Worm (Caenorhabditis elegans): ENCODE results near the gene F58E6.8.

Gene F58E6.8

DNA sequence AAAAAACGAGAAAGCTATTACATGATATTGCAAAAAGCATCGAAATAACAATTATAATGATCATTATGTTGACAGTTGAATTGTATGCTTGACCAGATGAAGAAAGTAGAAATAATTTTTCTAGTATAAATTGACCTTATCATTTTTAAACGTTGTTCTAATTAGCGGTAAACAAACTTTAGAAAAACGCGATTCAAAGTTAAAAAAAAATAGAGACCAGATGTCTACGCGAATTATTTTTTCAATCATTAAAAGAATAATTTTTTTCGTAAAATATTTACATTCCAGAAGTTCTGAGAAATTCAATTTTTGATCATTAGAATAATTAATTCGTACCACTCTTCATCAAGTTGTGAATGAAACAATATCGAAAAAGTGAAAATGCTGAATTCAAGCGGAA is 46.3 kb upstream of the F58E6.8 start, which contains the start of gene F46B6.10:
F46B6.10 (minus strand) TSS at position 101 of the 400 bp plus-strand sequence.
- TF ChIP-seq let-607 (tag; optimal IDR thresholded peaks at IDR 0.05) (no peak), somi-1 (GFP tag; optimal IDR thresholded peaks at IDR 0.05) (no peak), C06A6.2 (GFP tag; conservative IDR thresholded peaks at IDR 0.05) (no peak), madf-3 (GFP tag; IDR thresholded peaks at IDR 0.05) (no peak), K11D2.4 (GFP tag; IDR thresholded peaks at IDR 0.05) (no peak), pha-4 (tag; optimal IDR thresholded peaks at IDR 0.05) (no peak), atf-7 (tag; optimal IDR thresholded peaks at IDR 0.05) (no peak), aptf-2 (GFP tag; conservative IDR thresholded peaks at IDR 0.05) (no peak), hmg-1.2 (GFP tag; IDR thresholded peaks at IDR 0.05) (no peak), hlh-26 (GFP tag; conservative IDR thresholded peaks at IDR 0.05) (no peak), ceh-91 (GFP tag; IDR thresholded peaks at IDR 0.05) (no peak), nhr-90 (tag; optimal IDR thresholded peaks at IDR 0.05) (no peak), sptf-2 (GFP tag; optimal IDR thresholded peaks at IDR 0.05) (no peak), Y67H2A.10 (GFP tag; conservative IDR thresholded peaks at IDR 0.05) (no peak), repo-1 (tag; optimal IDR thresholded peaks at IDR 0.05) (no peak), die-1 (tag; optimal IDR thresholded peaks at IDR 0.05) (no peak), D2030.7 (GFP tag; IDR thresholded peaks at IDR 0.05) (no peak), F23B12.7 (tag; optimal IDR thresholded peaks at IDR 0.05; ENCODE audit: insufficient read depth) (no peak), attf-3 (GFP tag; conservative IDR thresholded peaks at IDR 0.05) (no peak), ztf-22 (GFP tag; optimal IDR thresholded peaks at IDR 0.05) (no peak)

- TF ChIP-seq ztf-22 (GFP tag; optimal IDR thresholded peaks at IDR 0.05) (no peak), zim-3 (tag; optimal IDR thresholded peaks at IDR 0.05) (no peak), mes-4 (tag; optimal IDR thresholded peaks at IDR 0.05) (no peak), F37B4.10 (GFP tag; IDR thresholded peaks at IDR 0.05) (no peak), unc-62 (GFP tag; optimal IDR thresholded peaks at IDR 0.05) (no peak), mel-28 (tag; optimal IDR thresholded peaks at IDR 0.05; ENCODE audit: borderline replicate concordance) (no peak), K12H6.12 (tag; optimal IDR thresholded peaks at IDR 0.05) (no peak), C06A6.2 (GFP tag; conservative IDR thresholded peaks at IDR 0.05) (no peak), ceh-79 (tag; optimal IDR thresholded peaks at IDR 0.05) (no peak), hlh-26 (GFP tag; conservative IDR thresholded peaks at IDR 0.05) (no peak), repo-1 (tag; optimal IDR thresholded peaks at IDR 0.05) (no peak), lin-35 (GFP tag; optimal IDR thresholded peaks at IDR 0.05) (no peak)
These were observed 43.5 kb upstream of the F58E6.8 start, which contains the start of gene F46B6.13 for ce11 chrV:9799076-9799475. Gene F46B6.13, minus strand, starts transcription at chrV:9799176.

DNA sequence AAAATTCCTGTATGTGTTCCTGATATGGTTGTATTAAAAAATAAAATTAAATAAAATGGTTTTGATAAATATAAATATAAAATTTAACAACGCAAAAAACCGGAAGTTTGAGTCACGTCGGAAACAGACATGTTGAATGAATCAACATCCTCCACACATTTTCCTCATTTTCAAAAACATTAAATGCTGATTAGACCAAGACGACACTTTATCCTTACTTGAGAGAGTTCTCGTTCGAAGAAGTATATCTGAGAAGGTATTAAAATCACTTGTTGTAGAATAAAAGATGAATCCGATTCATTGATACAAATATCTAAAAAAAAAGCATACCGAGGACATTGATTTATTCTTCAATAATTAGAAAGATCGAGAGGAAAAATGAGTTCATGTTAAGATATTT is 42.6 kb upstream of the F58E6.8 start:
- TF ChIP-seq bed-1 (GFP tag; IDR thresholded peaks at IDR 0.05) (no peak), attf-6 (GFP tag; IDR thresholded peaks at IDR 0.05) (no peak), unc-130 (GFP tag; optimal IDR thresholded peaks at IDR 0.05) (no peak), ceh-58 (GFP tag; IDR thresholded peaks at IDR 0.05) (no peak), lir-1 (GFP tag; conservative IDR thresholded peaks at IDR 0.05) (no peak), T07F8.4 (tag; optimal IDR thresholded peaks at IDR 0.05) (no peak), ztf-3 (GFP tag; optimal IDR thresholded peaks at IDR 0.05) (no peak), hsf-1 (GFP tag; IDR thresholded peaks at IDR 0.05) (no peak), Y79H2A.3 (GFP tag; conservative IDR thresholded peaks at IDR 0.05) (no peak), lag-1 (GFP tag; IDR thresholded peaks at IDR 0.05) (no peak), ama-1 (optimal IDR thresholded peaks at IDR 0.05) (no peak), ama-1 (GFP tag; optimal IDR thresholded peaks at IDR 0.05) (no peak), K11D2.4 (GFP tag; IDR thresholded peaks at IDR 0.05) (no peak), ztf-6 (GFP tag; IDR thresholded peaks at IDR 0.05) (no peak), snpc-1.1 (tag; optimal IDR thresholded peaks at IDR 0.05; ENCODE audit: insufficient read depth) (no peak)

All from whole organism, young adult.